Fruit fly (Drosophila melanogaster) whole organism, prepupa: ENCODE results near the gene CG4766.
A peak's percentile ranks its signal among the peaks of the same experiment; 100 is the strongest.

Source experiments
- Blimp-1 ChIP-seq: fragments of 200-800 bp; sonication (Bioruptor generic); optimal IDR thresholded peaks from 3 replicates; lab custom pipeline; 2017; ENCODE audit warnings: missing biosample characterization, missing genetic modification characterization, mild to moderate bottlenecking, moderate library complexity, missing genetic modification reagents
- CG10631 ChIP-seq: fragments of 200-800 bp; sonication (Bioruptor generic); optimal IDR thresholded peaks from 2 replicates; lab custom pipeline; 2016; ENCODE audit warnings: missing biosample characterization, missing genetic modification characterization
- CG10669 ChIP-seq: fragments of 200-800 bp; sonication (Bioruptor generic); optimal IDR thresholded peaks from 3 replicates; lab custom pipeline; 2018; ENCODE audit warnings: missing biosample characterization, mild to moderate bottlenecking, missing genetic modification characterization, moderate library complexity
- CG11902 ChIP-seq: fragments of 200-800 bp; sonication (Bioruptor generic); optimal IDR thresholded peaks from 3 replicates; lab custom pipeline; 2016; ENCODE audit warnings: missing biosample characterization, missing genetic modification characterization
- CG16779 ChIP-seq: fragments of 200-800 bp; sonication (Bioruptor generic); optimal IDR thresholded peaks from 3 replicates; lab custom pipeline; 2017; ENCODE audit warnings: missing biosample characterization, mild to moderate bottlenecking, missing genetic modification characterization
- CG31627 ChIP-seq: fragments of 200-800 bp; sonication (Bioruptor generic); optimal IDR thresholded peaks from 3 replicates; lab custom pipeline; 2016; ENCODE audit warnings: missing biosample characterization, missing genetic modification characterization
- CG32006 ChIP-seq: fragments of 200-800 bp; sonication (Bioruptor generic); optimal IDR thresholded peaks from 3 replicates; lab custom pipeline; 2017; ENCODE audit warnings: missing biosample characterization, mild to moderate bottlenecking, missing genetic modification characterization
- CG34406 ChIP-seq: fragments of 200-800 bp; sonication (Bioruptor generic); optimal IDR thresholded peaks from 3 replicates; lab custom pipeline; 2016; ENCODE audit warnings: missing biosample characterization, missing genetic modification characterization
- CG3919 ChIP-seq: fragments of 200-800 bp; sonication (Bioruptor generic); optimal IDR thresholded peaks from 3 replicates; lab custom pipeline; 2016; ENCODE audit warnings: missing biosample characterization, missing genetic modification characterization
- CG4318 ChIP-seq: fragments of 200-800 bp; sonication (Bioruptor generic); optimal IDR thresholded peaks from 3 replicates; lab custom pipeline; 2017; ENCODE audit warnings: missing biosample characterization, mild to moderate bottlenecking, missing genetic modification characterization
- CG6163 ChIP-seq: fragments of 200-800 bp; sonication (Bioruptor generic); IDR thresholded peaks from 3 replicates; pipeline ENCODE4 v1.3.6; 2022; ENCODE audit warnings: missing biosample characterization, missing genetic modification characterization
- CG6276 ChIP-seq: fragments of 200-800 bp; sonication (Bioruptor generic); optimal IDR thresholded peaks from 2 replicates; lab custom pipeline; 2017; ENCODE audit warnings: missing biosample characterization, mild to moderate bottlenecking, missing genetic modification characterization
- CG6792 ChIP-seq: fragments of 200-800 bp; sonication (Bioruptor generic); optimal IDR thresholded peaks from 3 replicates; lab custom pipeline; 2016; ENCODE audit warnings: missing biosample characterization, missing genetic modification characterization
- CG6854 ChIP-seq: fragments of 200-800 bp; sonication (Bioruptor generic); optimal IDR thresholded peaks from 2 replicates; lab custom pipeline; 2017; ENCODE audit warnings: missing biosample characterization, mild to moderate bottlenecking, missing genetic modification characterization
- CG7368 ChIP-seq: fragments of 200-800 bp; sonication (Bioruptor generic); optimal IDR thresholded peaks from 3 replicates; lab custom pipeline; 2016; ENCODE audit warnings: missing biosample characterization, missing genetic modification characterization
- CG8119 ChIP-seq: fragments of 200-800 bp; sonication (Bioruptor generic); IDR thresholded peaks from 3 replicates; pipeline ENCODE4 v1.3.6; 2022; ENCODE audit warnings: missing biosample characterization, missing genetic modification characterization
- CG8319 ChIP-seq: fragments of 200-800 bp; sonication (Bioruptor generic); optimal IDR thresholded peaks from 3 replicates; lab custom pipeline; 2016; ENCODE audit warnings: missing biosample characterization, missing genetic modification characterization
- CG8632 ChIP-seq: fragments of 200-800 bp; sonication (Bioruptor generic); optimal IDR thresholded peaks from 3 replicates; lab custom pipeline; 2016; ENCODE audit warnings: missing biosample characterization, missing genetic modification characterization
- Eip75B ChIP-seq: fragments of 200-800 bp; sonication (Bioruptor generic); optimal IDR thresholded peaks from 3 replicates; lab custom pipeline; 2016; ENCODE audit warnings: missing biosample characterization, missing genetic modification characterization
- Eip78C ChIP-seq: fragments of 200-800 bp; sonication (Bioruptor generic); peaks from one replicate; lab custom pipeline; 2016; ENCODE audit warnings: missing biosample characterization, missing genetic modification characterization
- Eip93F ChIP-seq: fragments of 200-800 bp; sonication (Bioruptor generic); optimal IDR thresholded peaks from 2 replicates; lab custom pipeline; 2016; ENCODE audit warnings: missing biosample characterization, mild to moderate bottlenecking, missing genetic modification characterization
- Ets96B ChIP-seq: fragments of 200-800 bp; optimal IDR thresholded peaks from 2 replicates; lab custom pipeline; 2019; ENCODE audit warnings: missing biosample characterization, mild to moderate bottlenecking, missing genetic modification characterization, moderate library complexity
- Gug ChIP-seq: fragments of 200-800 bp; sonication (Bioruptor generic); IDR thresholded peaks from 2 replicates; pipeline ENCODE4 v1.3.6; 2022; ENCODE audit warnings: missing biosample characterization, missing genetic modification characterization
- Hr38 ChIP-seq: sonication (Bioruptor generic); optimal IDR thresholded peaks from 2 replicates; lab custom pipeline; 2016; ENCODE audit warnings: missing biosample characterization, missing genetic modification characterization
- Hr39 ChIP-seq: fragments of 200-800 bp; sonication (Bioruptor generic); optimal IDR thresholded peaks from 2 replicates; lab custom pipeline; 2016; ENCODE audit warnings: missing biosample characterization, missing genetic modification characterization
- Hr4 ChIP-seq: fragments of 200-800 bp; sonication (Bioruptor generic); optimal IDR thresholded peaks from 3 replicates; lab custom pipeline; 2016; ENCODE audit warnings: missing biosample characterization, missing genetic modification characterization
- Lpt ChIP-seq: fragments of 200-800 bp; sonication (Bioruptor generic); optimal IDR thresholded peaks from 3 replicates; lab custom pipeline; 2016; ENCODE audit warnings: missing biosample characterization, missing genetic modification characterization
- OdsH ChIP-seq: fragments of 200-800 bp; sonication (Bioruptor generic); optimal IDR thresholded peaks from 3 replicates; lab custom pipeline; 2016; ENCODE audit warnings: missing biosample characterization, missing genetic modification characterization
- Smox ChIP-seq: fragments of 200-800 bp; sonication (Bioruptor generic); optimal IDR thresholded peaks from 3 replicates; lab custom pipeline; 2016; ENCODE audit warnings: missing biosample characterization, missing genetic modification characterization
- Sox102F ChIP-seq: fragments of 200-800 bp; sonication (Bioruptor generic); optimal IDR thresholded peaks from 2 replicates; lab custom pipeline; 2016; ENCODE audit warnings: missing biosample characterization, mild to moderate bottlenecking, missing genetic modification characterization
- Sox14 ChIP-seq: fragments of 200-800 bp; sonication (Bioruptor generic); optimal IDR thresholded peaks from 3 replicates; lab custom pipeline; 2016; ENCODE audit warnings: missing biosample characterization, missing genetic modification characterization
- Sox15 ChIP-seq: fragments of 200-800 bp; sonication (Bioruptor generic); optimal IDR thresholded peaks from 3 replicates; lab custom pipeline; 2016; ENCODE audit warnings: missing biosample characterization, missing genetic modification characterization
- achi ChIP-seq: fragments of 200-800 bp; sonication (Bioruptor generic); optimal IDR thresholded peaks from 3 replicates; lab custom pipeline; 2016; ENCODE audit warnings: missing biosample characterization, missing genetic modification characterization
- acj6 ChIP-seq: fragments of 200-800 bp; sonication (Bioruptor generic); optimal IDR thresholded peaks from 3 replicates; lab custom pipeline; 2016; ENCODE audit warnings: missing biosample characterization, missing genetic modification characterization
- cyc ChIP-seq: fragments of 200-800 bp; sonication (Bioruptor generic); optimal IDR thresholded peaks from 3 replicates; lab custom pipeline; 2016; ENCODE audit warnings: missing biosample characterization, missing genetic modification characterization
- dac ChIP-seq: fragments of 200-800 bp; sonication (Bioruptor generic); optimal IDR thresholded peaks from 2 replicates; lab custom pipeline; 2017; ENCODE audit warnings: missing biosample characterization, mild to moderate bottlenecking, missing genetic modification characterization
- eg ChIP-seq: fragments of 200-800 bp; sonication (Bioruptor generic); IDR thresholded peaks from 3 replicates; pipeline ENCODE4 v1.3.6; 2022; ENCODE audit warnings: missing biosample characterization, missing genetic modification characterization
- esn ChIP-seq: fragments of 200-800 bp; sonication (Bioruptor generic); optimal IDR thresholded peaks from 2 replicates; lab custom pipeline; 2016; ENCODE audit warnings: missing biosample characterization, mild to moderate bottlenecking, missing genetic modification characterization, moderate library complexity
- fd59A ChIP-seq: fragments of 200-800 bp; sonication (Bioruptor generic); optimal IDR thresholded peaks from 2 replicates; lab custom pipeline; 2017; ENCODE audit warnings: missing biosample characterization, mild to moderate bottlenecking, missing genetic modification characterization, missing genetic modification reagents
- fkh ChIP-seq: fragments of 200-800 bp; sonication (Bioruptor generic); optimal IDR thresholded peaks from 3 replicates; lab custom pipeline; 2017; ENCODE audit warnings: missing biosample characterization, mild to moderate bottlenecking, missing genetic modification characterization, moderate library complexity
- lz ChIP-seq: fragments of 200-800 bp; sonication (Bioruptor generic); optimal IDR thresholded peaks from 3 replicates; lab custom pipeline; 2016; ENCODE audit warnings: missing biosample characterization, missing genetic modification characterization
- net ChIP-seq: fragments of 200-800 bp; sonication (Bioruptor generic); optimal IDR thresholded peaks from 3 replicates; lab custom pipeline; 2016; ENCODE audit warnings: missing biosample characterization, missing genetic modification characterization
- pdm3 ChIP-seq: fragments of 200-800 bp; sonication (Bioruptor generic); optimal IDR thresholded peaks from 3 replicates; lab custom pipeline; 2016; ENCODE audit warnings: missing biosample characterization, missing genetic modification characterization
- salr ChIP-seq, 2 experiments: fragments of 200-800 bp; sonication (Bioruptor generic); optimal IDR thresholded peaks; 3 replicates each; lab custom pipeline; 2016 to 2018; ENCODE audit warnings: missing biosample characterization in 2 of 2, missing genetic modification characterization in 2 of 2, mild to moderate bottlenecking in 1 of 2
- spab ChIP-seq: fragments of 200-800 bp; sonication (Bioruptor generic); optimal IDR thresholded peaks from 2 replicates; lab custom pipeline; 2017; ENCODE audit warnings: missing biosample characterization, mild to moderate bottlenecking, missing genetic modification characterization, missing genetic modification reagents
- ss ChIP-seq, 2 experiments: fragments of 200-800 bp; sonication (Bioruptor generic); optimal IDR thresholded peaks; 2 replicates in 1 of 2; 3 replicates in 1 of 2; lab custom pipeline; 2017 to 2018; ENCODE audit warnings: mild to moderate bottlenecking in 2 of 2, missing biosample characterization in 2 of 2, missing genetic modification characterization in 2 of 2, moderate library complexity in 1 of 2
- svp ChIP-seq: fragments of 200-800 bp; sonication (Bioruptor generic); peaks from one replicate; lab custom pipeline; 2016; ENCODE audit warnings: missing biosample characterization, missing genetic modification characterization
- topi ChIP-seq: fragments of 200-800 bp; sonication (Bioruptor generic); optimal IDR thresholded peaks from 3 replicates; lab custom pipeline; 2016; ENCODE audit warnings: missing biosample characterization, missing genetic modification characterization
- vri ChIP-seq: fragments of 200-800 bp; sonication (Bioruptor generic); optimal IDR thresholded peaks from 3 replicates; lab custom pipeline; 2016; ENCODE audit warnings: missing biosample characterization, mild to moderate bottlenecking, missing genetic modification characterization

CG4766 gene

DNA sequence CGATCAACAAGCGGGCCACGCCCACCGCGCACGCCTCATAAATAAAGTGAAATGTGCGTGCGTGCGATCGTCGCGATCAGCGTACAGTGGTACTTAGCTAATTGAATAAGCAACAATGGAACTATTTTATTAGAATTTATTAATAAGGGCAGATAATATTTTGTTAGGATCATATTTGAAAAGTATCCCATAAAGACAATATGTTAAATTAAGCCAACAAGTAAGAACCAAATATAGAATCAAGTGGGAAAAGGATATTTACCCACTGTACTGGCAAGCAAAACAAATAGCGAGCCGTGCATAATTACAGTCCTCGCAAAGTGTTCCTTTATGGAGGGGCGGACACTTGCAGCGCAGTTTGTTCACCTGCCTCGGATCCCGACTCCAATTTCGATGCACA, 21.5 kb upstream of the CG4766 start (continued):
- TF ChIP-seq achi (GFP tag; lab: Kevin White, UChicago) (peak; percentile 57), esn (GFP tag; lab: Kevin White, UChicago) (peak; percentile 67), CG3919 (GFP tag; lab: Kevin White, UChicago) (peak; percentile 61), CG34406 (GFP tag; lab: Kevin White, UChicago) (peak; percentile 60), Sox15 (GFP tag; lab: Kevin White, UChicago) (peak; percentile 18), CG6276 (GFP tag; lab: Kevin White, UChicago) (no peak), fkh (no peak), Lpt (GFP tag; lab: Kevin White, UChicago) (peak; percentile 16), svp (peak; percentile 90), CG4318 (GFP tag; lab: Kevin White, UChicago) (no peak), Blimp-1 (GFP tag; lab: Kevin White, UChicago) (peak; percentile 6), CG10669 (GFP tag; lab: Kevin White, UChicago) (peak; percentile 49), CG8319 (GFP tag; lab: Kevin White, UChicago) (peak; percentile 10), OdsH (GFP tag; lab: Kevin White, UChicago) (peak; percentile 58), Smox (GFP tag; lab: Kevin White, UChicago) (peak; percentile 66)
- TF ChIP-seq, all 60 proteins: peak for 49

DNA sequence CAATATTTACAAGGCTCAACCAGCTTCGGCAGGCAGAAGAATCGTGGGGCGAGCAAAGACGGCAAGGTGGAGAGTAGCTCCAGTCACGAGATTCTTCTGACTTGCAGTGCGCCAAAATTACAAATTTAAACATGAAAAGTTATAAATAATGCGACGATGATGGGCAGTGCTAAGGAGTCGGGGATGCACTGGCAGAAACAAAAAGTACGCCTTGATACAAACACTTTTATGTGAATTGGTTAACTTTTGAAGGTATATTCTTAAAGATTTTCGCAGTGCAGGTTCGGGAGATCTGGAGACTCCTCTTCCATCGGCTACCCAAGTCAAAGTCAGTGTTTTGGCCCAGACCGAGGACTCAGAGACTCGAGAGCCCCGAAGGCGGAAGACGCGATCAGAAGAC, 20.8 kb upstream of the CG4766 start:
- TF ChIP-seq fd59A (GFP tag; lab: Kevin White, UChicago) (no peak), CG8632 (GFP tag; lab: Kevin White, UChicago) (no peak), eg (GFP tag; lab: Robert Waterston, UW) (no peak), topi (GFP tag; lab: Kevin White, UChicago) (peak; percentile 61), CG6854 (GFP tag; lab: Kevin White, UChicago) (no peak), CG8119 (no peak), Eip75B (GFP tag; lab: Kevin White, UChicago) (peak; percentile 40), dac (no peak), CG8319 (GFP tag; lab: Kevin White, UChicago) (no peak), ss (GFP tag; optimal IDR thresholded peaks at IDR 0.05; lab: Kevin White, UChicago) (no peak), CG31627 (GFP tag; lab: Kevin White, UChicago) (peak; percentile 54), lz (GFP tag; lab: Kevin White, UChicago) (peak; percentile 47), Ets96B (tag; lab: Kevin White, UChicago) (peak; percentile 25), acj6 (GFP tag; lab: Kevin White, UChicago) (peak; percentile 33), CG11902 (GFP tag; lab: Kevin White, UChicago) (no peak), net (no peak), CG6792 (GFP tag; lab: Kevin White, UChicago) (peak; percentile 19), CG6163 (GFP tag; lab: Robert Waterston, UW) (no peak), OdsH (GFP tag; lab: Kevin White, UChicago) (no peak), Hr4 (GFP tag; lab: Kevin White, UChicago) (no peak), Hr38 (GFP tag; lab: Kevin White, UChicago) (no peak), CG6276 (GFP tag; lab: Kevin White, UChicago) (no peak), spab (no peak), Eip93F (no peak), salr (GFP tag; optimal IDR thresholded peaks at IDR 0.05; lab: Kevin White, UChicago) (peak in 1 of 2 experiments; percentile 0), Sox102F (peak; percentile 66), CG7368 (no peak), Hr39 (GFP tag; lab: Kevin White, UChicago) (peak; percentile 53), Lpt (GFP tag; lab: Kevin White, UChicago) (no peak), CG32006 (GFP tag; lab: Kevin White, UChicago) (no peak), achi (GFP tag; lab: Kevin White, UChicago) (peak; percentile 6), CG10631 (GFP tag; lab: Kevin White, UChicago) (peak; percentile 37), cyc (peak; percentile 54), fkh (no peak), pdm3 (GFP tag; lab: Kevin White, UChicago) (peak; percentile 45), CG34406 (GFP tag; lab: Kevin White, UChicago) (no peak), Sox15 (GFP tag; lab: Kevin White, UChicago) (no peak), CG10669 (GFP tag; lab: Kevin White, UChicago) (peak; percentile 12), Eip78C (GFP tag; lab: Kevin White, UChicago) (peak; percentile 84), svp (peak; percentile 81), Gug (GFP tag; lab: Robert Waterston, UW) (no peak), CG16779 (tag; lab: Kevin White, UChicago) (no peak), vri (peak; percentile 51), Sox14 (GFP tag; lab: Kevin White, UChicago) (peak; percentile 30)
